Worm (Caenorhabditis elegans) whole organism, late embryonic: ENCODE measurements around the gene str-83.

Experiments
- C08G9.2 ChIP-seq: sonication (generic microtip); optimal IDR thresholded peaks from 2 replicates; lab custom pipeline; 2016; ENCODE audit warnings: mild to moderate bottlenecking, missing genetic modification characterization, moderate library complexity, missing compliant biosample characterization
- C38D4.7 ChIP-seq: fragments of 200-800 bp; sonication (Bioruptor generic); optimal IDR thresholded peaks from 2 replicates; lab custom pipeline; 2018; ENCODE audit warnings: mild to moderate bottlenecking, missing genetic modification characterization, moderate library complexity, missing compliant biosample characterization
- K09A11.1 ChIP-seq: sonication (generic microtip); optimal IDR thresholded peaks from 2 replicates; lab custom pipeline; 2017; ENCODE audit warnings: antibody characterized with exemption, mild to moderate bottlenecking, missing genetic modification characterization, missing compliant biosample characterization; ENCODE audit not compliant: insufficient read depth
- Y22D7AL.16 ChIP-seq: sonication (generic microtip); optimal IDR thresholded peaks from 2 replicates; lab custom pipeline; 2016; ENCODE audit warnings: missing genetic modification characterization, missing compliant biosample characterization
- ama-1 ChIP-seq: fragments of 150-350 bp; optimal IDR thresholded peaks from 2 replicates; lab custom pipeline; 2014
- ceh-19 ChIP-seq: fragments of 200-800 bp; sonication (Bioruptor generic); optimal IDR thresholded peaks from 2 replicates; lab custom pipeline; 2018; ENCODE audit warnings: mild to moderate bottlenecking, missing genetic modification characterization, missing compliant biosample characterization
- ceh-48 ChIP-seq: sonication (generic microtip); optimal IDR thresholded peaks from 2 replicates; lab custom pipeline; 2016; ENCODE audit warnings: missing genetic modification characterization, inconsistent platforms, missing compliant biosample characterization
- ceh-6 ChIP-seq: fragments of 200-800 bp; sonication (Bioruptor generic); optimal IDR thresholded peaks from 2 replicates; lab custom pipeline; 2018; ENCODE audit warnings: mild to moderate bottlenecking, missing genetic modification characterization, missing compliant biosample characterization
- che-1 ChIP-seq: sonication (generic microtip); optimal IDR thresholded peaks from 2 replicates; lab custom pipeline; 2016; ENCODE audit warnings: mild to moderate bottlenecking, missing genetic modification characterization, missing compliant biosample characterization
- dmd-4 ChIP-seq: sonication (generic microtip); optimal IDR thresholded peaks from 2 replicates; lab custom pipeline; 2016; ENCODE audit warnings: borderline replicate concordance, missing genetic modification characterization, missing compliant biosample characterization
- elt-2 ChIP-seq: sonication (generic microtip); optimal IDR thresholded peaks from 2 replicates; lab custom pipeline; 2016; ENCODE audit warnings: missing genetic modification reagents, missing genetic modification characterization, missing compliant biosample characterization
- ets-4 ChIP-seq: sonication (generic microtip); optimal IDR thresholded peaks from 2 replicates; lab custom pipeline; 2016; ENCODE audit warnings: missing genetic modification characterization, missing compliant biosample characterization
- eyg-1 ChIP-seq: sonication (generic microtip); optimal IDR thresholded peaks from 2 replicates; lab custom pipeline; 2016; ENCODE audit warnings: missing genotype, missing genetic modification characterization, missing compliant biosample characterization
- fkh-10 ChIP-seq: fragments of 150-350 bp; optimal IDR thresholded peaks from 2 replicates; lab custom pipeline; 2014; ENCODE audit warnings: missing biosample characterization, missing genetic modification reagents, missing genetic modification characterization
- hlh-15 ChIP-seq: sonication (generic microtip); optimal IDR thresholded peaks from 2 replicates; lab custom pipeline; 2016; ENCODE audit warnings: missing genetic modification characterization, missing compliant biosample characterization
- hlh-30 ChIP-seq: sonication (generic microtip); optimal IDR thresholded peaks from 2 replicates; lab custom pipeline; 2017; ENCODE audit warnings: antibody characterized with exemption, missing genetic modification characterization, missing compliant biosample characterization; ENCODE audit not compliant: insufficient read depth
- hlh-6 ChIP-seq: sonication (generic microtip); optimal IDR thresholded peaks from 2 replicates; lab custom pipeline; 2016; ENCODE audit warnings: missing genotype, missing genetic modification characterization, missing compliant biosample characterization
- hlh-8 ChIP-seq: sonication (generic microtip); optimal IDR thresholded peaks from 2 replicates; lab custom pipeline; 2016; ENCODE audit warnings: missing genotype, missing genetic modification characterization, missing compliant biosample characterization
- lim-6 ChIP-seq: sonication (generic microtip); optimal IDR thresholded peaks from 2 replicates; lab custom pipeline; 2016; ENCODE audit warnings: missing genetic modification characterization, missing compliant biosample characterization
- lin-11 ChIP-seq: fragments of 200-800 bp; sonication (Bioruptor generic); optimal IDR thresholded peaks from 2 replicates; lab custom pipeline; 2018; ENCODE audit warnings: mild to moderate bottlenecking, missing genetic modification characterization, missing compliant biosample characterization
- nfya-1 ChIP-seq: sonication (generic microtip); optimal IDR thresholded peaks from 2 replicates; lab custom pipeline; 2017; ENCODE audit warnings: missing genetic modification characterization, mild to moderate bottlenecking, missing compliant biosample characterization, antibody characterized with exemption, moderate library complexity
- nhr-11 ChIP-seq: fragments of 150-350 bp; optimal IDR thresholded peaks from 2 replicates; lab custom pipeline; 2014; ENCODE audit warnings: missing biosample characterization, missing genetic modification characterization
- nhr-232 ChIP-seq: sonication (generic microtip); optimal IDR thresholded peaks from 2 replicates; lab custom pipeline; 2016; ENCODE audit warnings: missing genetic modification characterization, missing compliant biosample characterization
- odd-2 ChIP-seq: sonication (generic microtip); optimal IDR thresholded peaks from 2 replicates; lab custom pipeline; 2017; ENCODE audit warnings: antibody characterized with exemption, mild to moderate bottlenecking, missing genetic modification characterization, missing compliant biosample characterization
- pat-9 ChIP-seq: fragments of 200-800 bp; sonication (Bioruptor generic); optimal IDR thresholded peaks from 2 replicates; lab custom pipeline; 2018; ENCODE audit warnings: mild to moderate bottlenecking, missing genetic modification characterization, moderate library complexity, missing compliant biosample characterization
- pha-4 ChIP-seq: fragments of 150-350 bp; optimal IDR thresholded peaks from 2 replicates; lab custom pipeline; 2018; ENCODE audit warnings: missing biosample characterization, missing genetic modification reagents, missing genetic modification characterization
- ref-2 ChIP-seq: sonication (generic microtip); optimal IDR thresholded peaks from 2 replicates; lab custom pipeline; 2016; ENCODE audit warnings: missing genetic modification characterization, missing compliant biosample characterization
- rnt-1 ChIP-seq: sonication (generic microtip); optimal IDR thresholded peaks from 2 replicates; lab custom pipeline; 2016; ENCODE audit warnings: missing genetic modification characterization, missing compliant biosample characterization
- sox-2 ChIP-seq: fragments of 200-800 bp; sonication (Bioruptor generic); IDR thresholded peaks from 2 replicates; pipeline ENCODE4 v1.3.6; 2022; ENCODE audit warnings: missing genetic modification reagents, missing genetic modification characterization, missing compliant biosample characterization
- tbx-2 ChIP-seq: sonication (generic microtip); optimal IDR thresholded peaks from 2 replicates; lab custom pipeline; 2016; ENCODE audit warnings: missing genetic modification characterization, missing compliant biosample characterization
- unc-55 ChIP-seq: sonication (generic microtip); optimal IDR thresholded peaks from 2 replicates; lab custom pipeline; 2017; ENCODE audit warnings: missing biosample characterization, missing genetic modification reagents, missing genetic modification characterization
- unc-86 ChIP-seq: sonication (generic microtip); optimal IDR thresholded peaks from 2 replicates; lab custom pipeline; 2016; ENCODE audit warnings: missing genetic modification characterization, missing compliant biosample characterization
- zip-5 ChIP-seq: sonication (generic microtip); optimal IDR thresholded peaks from 2 replicates; lab custom pipeline; 2016; ENCODE audit warnings: missing genetic modification characterization, missing compliant biosample characterization

str-83 gene

DNA sequence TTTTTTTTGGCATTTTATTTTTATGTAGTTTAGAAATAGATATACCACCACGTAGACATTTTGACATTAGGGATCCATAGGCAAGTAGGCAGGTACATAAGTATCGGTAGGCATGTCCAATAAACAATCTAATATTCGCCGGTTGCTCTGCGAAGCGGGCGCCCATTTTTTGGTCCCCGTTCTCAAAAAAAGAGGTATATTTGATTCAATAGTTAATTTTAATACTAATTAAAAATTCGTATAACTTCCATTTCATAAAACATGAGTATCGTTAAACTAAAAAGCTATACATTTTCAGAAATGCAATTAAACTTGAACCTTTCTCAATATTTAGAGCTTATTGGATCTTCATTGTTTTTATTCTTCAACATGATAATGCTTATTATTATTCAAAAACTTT lies at the start of gene str-83:
str-83 (plus strand) TSS at position 301 of the 400 bp plus-strand sequence.
- TF ChIP-seq hlh-30 (tag; lab: Kevin White, UChicago), result no peak
- no peak for TF ChIP-seq sox-2
- TF ChIP-seq hlh-8, result no peak
- no peak for TF ChIP-seq unc-86
- no peak for TF ChIP-seq hlh-15 (tag; lab: Kevin White, UChicago)
- TF ChIP-seq ceh-48 (tag; lab: Kevin White, UChicago), result no peak
- no peak for TF ChIP-seq tbx-2 (tag; lab: Kevin White, UChicago)
- TF ChIP-seq elt-2 (tag; lab: Kevin White, UChicago), result no peak
- TF ChIP-seq dmd-4, result no peak
- no peak for TF ChIP-seq unc-55 (GFP tag; lab: Kevin White, UChicago)
- no peak for TF ChIP-seq eyg-1 (tag; lab: Kevin White, UChicago)
- no peak for TF ChIP-seq pat-9 (tag; lab: Kevin White, UChicago)
- TF ChIP-seq ets-4 (tag; lab: Kevin White, UChicago), result no peak
- no peak for TF ChIP-seq odd-2 (tag; lab: Kevin White, UChicago)
- no peak for TF ChIP-seq hlh-6 (tag; lab: Kevin White, UChicago)
- TF ChIP-seq pha-4 (tag; lab: Kevin White, UChicago), result no peak

- no peak for TF ChIP-seq ama-1 (lab: Kevin White, UChicago)
- no peak for TF ChIP-seq lim-6 (tag; lab: Kevin White, UChicago)
- no peak for TF ChIP-seq hlh-6 (tag; lab: Kevin White, UChicago)
- TF ChIP-seq hlh-30 (tag; lab: Kevin White, UChicago), result no peak
- no peak for TF ChIP-seq rnt-1 (tag; lab: Kevin White, UChicago)
- no peak for TF ChIP-seq hlh-15 (tag; lab: Kevin White, UChicago)
- TF ChIP-seq fkh-10 (GFP tag; lab: Kevin White, UChicago), result no peak
- no peak for TF ChIP-seq ceh-6
- TF ChIP-seq nhr-232 (tag; lab: Kevin White, UChicago), result no peak
- TF ChIP-seq K09A11.1 (tag; lab: Kevin White, UChicago), result no peak
- no peak for TF ChIP-seq pat-9 (tag; lab: Kevin White, UChicago)
- no peak for TF ChIP-seq che-1 (tag; lab: Kevin White, UChicago)
- TF ChIP-seq C38D4.7, result no peak
These were observed 49.5 kb upstream of the str-83 start for ce11 chrV:3927522-3927921.

DNA sequence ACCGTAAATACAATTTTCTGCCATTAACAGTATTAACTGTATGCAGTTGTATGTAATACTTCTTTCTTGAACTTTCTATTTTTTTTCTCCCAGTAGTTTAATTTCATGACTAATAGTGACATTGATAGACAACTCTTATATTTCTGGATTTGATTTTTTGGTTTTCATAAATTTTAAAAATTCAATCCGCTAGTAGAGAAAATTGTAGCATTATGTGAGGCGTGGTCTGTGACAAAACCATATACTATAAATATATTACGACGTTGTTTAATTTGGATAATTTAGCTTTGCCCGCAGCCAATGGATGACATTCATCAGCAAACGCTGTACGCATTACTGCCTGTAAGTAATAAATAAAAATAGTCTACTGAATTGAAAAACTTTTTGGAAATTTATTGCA lies 48.0 kb upstream of the str-83 start, which contains the start of gene srx-64:
srx-64 (plus strand) TSS at position 301 of the 400 bp plus-strand sequence.
- TF ChIP-seq zip-5 (tag; lab: Kevin White, UChicago) (no peak), nhr-11 (tag; lab: Kevin White, UChicago) (no peak), ceh-19 (no peak), elt-2 (tag; lab: Kevin White, UChicago) (no peak)

ce11 chrV:3931326-3931725 lies 45.7 kb upstream of the str-83 start, which contains the start of gene srx-63:
srx-63 (plus strand) TSS chrV:3931626.
- TF ChIP-seq C08G9.2 (tag; lab: Kevin White, UChicago), result no peak
- TF ChIP-seq ceh-48 (tag; lab: Kevin White, UChicago), result no peak
- no peak for TF ChIP-seq che-1 (tag; lab: Kevin White, UChicago)
- TF ChIP-seq, all 69 proteins: peak for 0

DNA sequence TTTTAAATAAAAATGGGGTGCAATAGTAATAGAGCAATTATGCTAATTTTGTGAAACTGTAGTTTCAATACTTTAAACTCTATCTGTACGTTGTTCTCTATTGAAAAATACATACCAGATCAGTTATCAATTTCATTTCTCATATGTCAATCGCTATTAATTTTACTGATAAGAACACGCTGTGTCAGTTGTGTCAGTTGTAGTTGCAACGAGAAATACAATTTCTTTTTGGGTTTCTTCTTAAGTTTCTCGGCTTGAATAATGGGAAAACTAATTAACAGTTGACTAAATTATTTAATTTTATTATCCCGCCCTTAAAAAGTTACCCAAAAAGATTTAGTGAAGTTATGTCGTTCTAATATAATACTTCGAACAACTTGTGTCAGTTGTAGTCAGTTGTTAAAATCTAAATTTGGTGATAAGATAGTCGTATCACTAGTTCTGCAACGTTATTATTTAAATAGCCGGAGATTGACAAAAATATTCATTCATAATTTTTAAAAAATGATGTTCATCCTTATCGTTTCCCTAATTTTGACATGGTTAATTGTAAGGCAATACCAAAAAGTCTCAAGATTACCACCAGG lies 41.1 kb upstream of the str-83 start, which contains the start of gene cyp-35A5:
cyp-35A5 (plus strand) TSS at position 435 of the 587 bp plus-strand sequence.
- TF ChIP-seq lin-11 (tag; lab: Kevin White, UChicago) (no peak), nhr-232 (tag; lab: Kevin White, UChicago) (no peak), elt-2 (tag; lab: Kevin White, UChicago) (peak; percentile 79), Y22D7AL.16 (tag; lab: Kevin White, UChicago) (no peak), ref-2 (no peak), lim-6 (tag; lab: Kevin White, UChicago) (no peak), nfya-1 (tag; lab: Kevin White, UChicago) (no peak)
